Worm (Caenorhabditis elegans): ENCODE data around the gene gst-41.

The gst-41 gene

DNA sequence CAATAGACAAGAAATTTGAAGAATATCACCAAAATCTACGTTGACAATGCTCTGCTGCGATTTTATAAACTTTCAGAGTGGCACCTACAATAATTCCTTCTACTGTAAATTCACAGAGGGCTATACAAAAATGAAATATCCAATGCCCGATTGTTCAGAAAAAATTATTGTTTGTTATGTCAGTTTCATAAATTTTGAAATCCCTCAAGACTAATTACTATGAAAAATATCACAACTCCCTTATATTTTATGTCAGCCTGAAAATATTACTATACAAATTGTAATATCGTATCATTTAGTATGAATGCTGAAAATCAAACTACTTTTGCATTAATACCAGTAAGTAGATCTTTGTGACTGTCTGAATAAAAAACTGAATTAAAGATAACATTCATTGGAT lies 1.5 kb upstream of the gst-41 start, which contains the start of gene srx-60:
TSS of gene srx-60 (plus strand) at position 301 of the 400 bp plus-strand sequence.
- TF ChIP-seq C06A6.2 (GFP tag; conservative IDR thresholded peaks at IDR 0.05) (no peak), let-526 (GFP tag; IDR thresholded peaks at IDR 0.05) (no peak), ceh-100 (GFP tag; IDR thresholded peaks at IDR 0.05) (no peak), atf-7 (tag; optimal IDR thresholded peaks at IDR 0.05) (no peak), F10E7.11 (tag; optimal IDR thresholded peaks at IDR 0.05) (no peak), madf-3 (GFP tag; IDR thresholded peaks at IDR 0.05) (no peak), F49E8.2 (tag; optimal IDR thresholded peaks at IDR 0.05; ENCODE audit: insufficient read depth) (no peak), F39B2.1 (GFP tag; IDR thresholded peaks at IDR 0.05) (no peak), tlf-1 (GFP tag; optimal IDR thresholded peaks at IDR 0.05) (no peak), lin-26 (GFP tag; IDR thresholded peaks at IDR 0.05) (no peak), Y79H2A.3 (GFP tag; conservative IDR thresholded peaks at IDR 0.05) (no peak), ztf-22 (GFP tag; optimal IDR thresholded peaks at IDR 0.05) (no peak), tbp1 (GFP tag; optimal IDR thresholded peaks at IDR 0.05) (no peak), him-1 (tag; optimal IDR thresholded peaks at IDR 0.05) (no peak)

- TF ChIP-seq F22D6.2 (tag; optimal IDR thresholded peaks at IDR 0.05) (no peak), C17E4.6 (GFP tag; IDR thresholded peaks at IDR 0.05) (no peak), C06A6.2 (GFP tag; conservative IDR thresholded peaks at IDR 0.05) (no peak)
Measured at ce11 chrV:7400095-7400494, 993 bp upstream of the gst-41 start, which contains the start of gene cnc-9. TSS of gene cnc-9 (minus strand) at chrV:7400195.

DNA sequence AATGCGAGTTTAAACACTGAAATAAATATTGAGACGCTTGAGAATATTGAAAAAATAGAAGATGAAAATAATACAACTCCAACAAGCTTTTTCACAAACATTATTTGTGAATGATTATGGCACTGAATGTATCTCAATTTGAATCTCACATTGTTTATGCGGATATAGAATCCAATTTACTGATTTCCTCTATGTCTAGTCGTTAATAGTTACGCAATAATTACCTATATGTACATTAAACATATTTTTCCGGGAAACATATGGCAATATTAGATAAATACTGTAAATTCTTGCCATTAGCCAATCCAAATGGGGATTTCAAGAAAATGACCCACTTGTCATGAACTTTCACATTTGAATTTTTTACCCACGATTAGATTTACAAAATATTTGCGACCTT lies 3.7 kb downstream of the gst-41 start, which contains the start of gene srx-9:
TSS of gene srx-9 (minus strand) at position 101 of the 400 bp plus-strand sequence.
- no peak for TF ChIP-seq aptf-2 (GFP tag; conservative IDR thresholded peaks at IDR 0.05)
- TF ChIP-seq egl-18 (GFP tag; IDR thresholded peaks at IDR 0.05): no peak
- no peak for TF ChIP-seq attf-5 (GFP tag; optimal IDR thresholded peaks at IDR 0.05)
- TF ChIP-seq mel-28 (tag; optimal IDR thresholded peaks at IDR 0.05; ENCODE audit: borderline replicate concordance): no peak
- TF ChIP-seq F33H1.4 (GFP tag; IDR thresholded peaks at IDR 0.05): no peak
- TF ChIP-seq ZK185.1 (tag; optimal IDR thresholded peaks at IDR 0.05; ENCODE audit: poor library complexity, severe bottlenecking): no peak
- TF ChIP-seq F55B11.4 (tag; optimal IDR thresholded peaks at IDR 0.05; ENCODE audit: borderline replicate concordance, insufficient read depth): no peak
- no peak for TF ChIP-seq rcor-1 (GFP tag; IDR thresholded peaks at IDR 0.05)
- TF ChIP-seq ztf-28 (GFP tag; IDR thresholded peaks at IDR 0.05): no peak
- TF ChIP-seq mes-4 (tag; optimal IDR thresholded peaks at IDR 0.05): no peak
- TF ChIP-seq nhr-120 (GFP tag; IDR thresholded peaks at IDR 0.05): no peak
- TF ChIP-seq lin-54 (GFP tag; optimal IDR thresholded peaks at IDR 0.05): no peak
- TF ChIP-seq lin-40 (tag; optimal IDR thresholded peaks at IDR 0.05): no peak
- TF ChIP-seq ceh-40 (GFP tag; IDR thresholded peaks at IDR 0.05): no peak
- no peak for TF ChIP-seq hlh-12 (tag; optimal IDR thresholded peaks at IDR 0.05)
- no peak for TF ChIP-seq xnd-1 (tag; optimal IDR thresholded peaks at IDR 0.05)
- no peak for TF ChIP-seq Y56A3A.18 (GFP tag; IDR thresholded peaks at IDR 0.05)
- no peak for TF ChIP-seq B0336.3 (GFP tag; IDR thresholded peaks at IDR 0.05)

DNA sequence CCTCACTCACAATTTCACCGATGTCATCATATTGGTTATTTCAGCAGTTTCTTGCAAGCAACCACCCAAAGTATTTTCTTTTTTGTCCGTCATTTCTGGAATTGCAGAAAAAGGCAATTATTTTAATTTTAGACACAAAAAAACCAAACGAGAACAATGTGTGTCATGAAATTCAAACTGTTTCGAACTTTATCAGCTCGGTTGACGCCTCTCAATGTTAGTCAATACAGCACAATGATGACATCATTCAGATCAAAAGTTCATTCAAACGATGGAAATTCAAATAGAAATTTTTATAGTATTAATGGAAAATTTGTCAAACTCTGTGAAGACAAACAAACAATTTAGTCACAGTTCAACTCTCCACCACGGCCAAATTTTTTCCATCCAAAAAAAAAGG lies 7.2 kb downstream of the gst-41 start, which contains the start of gene fbxa-105:
TSS of gene fbxa-105 (minus strand) at position 97 of the 400 bp plus-strand sequence.
- TF ChIP-seq nhr-80 (tag; optimal IDR thresholded peaks at IDR 0.05) (peak; percentile 34), lir-1 (GFP tag; conservative IDR thresholded peaks at IDR 0.05) (no peak)
